Worm (Caenorhabditis elegans): ENCODE measurements around the gene arl-6.

DNA sequence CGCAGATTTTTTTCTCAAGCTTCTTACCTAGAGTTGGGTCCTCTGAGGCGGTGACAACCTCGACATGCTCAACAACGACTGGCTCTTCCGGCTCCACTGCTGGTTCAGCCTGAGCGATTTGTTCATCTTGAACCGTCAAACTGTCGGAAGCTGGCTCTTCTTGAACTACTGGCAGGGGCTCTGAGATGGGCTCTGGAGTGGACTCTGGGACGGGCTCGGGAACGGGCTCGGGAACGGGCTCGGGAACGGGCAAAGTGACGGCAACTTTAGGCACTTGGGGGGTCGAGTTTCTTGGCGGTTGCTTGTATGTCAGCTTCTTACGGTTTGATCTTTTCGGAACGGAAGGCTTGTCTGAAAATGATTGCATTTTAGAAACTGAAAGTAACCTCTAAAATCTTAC is 51.8 kb downstream of the arl-6 start:
- TF ChIP-seq scrt-1 (GFP tag; IDR thresholded peaks at IDR 0.05), result no peak
- no peak for TF ChIP-seq flt-1 (GFP tag; IDR thresholded peaks at IDR 0.05)

Data from whole organism, early embryonic.